Fruit fly (Drosophila melanogaster) whole organism, embryonic: ENCODE data around the gene Pgant8.
A peak's percentile ranks its signal among the peaks of the same experiment; 100 is the strongest.

Source experiments
- CG10274 ChIP-seq: fragments of 200-800 bp; sonication (Bioruptor generic); optimal IDR thresholded peaks from 3 replicates; lab custom pipeline; 2017; ENCODE audit warnings: missing biosample characterization, mild to moderate bottlenecking, missing genetic modification characterization
- CG11247 ChIP-seq: fragments of 200-800 bp; sonication (Bioruptor generic); IDR thresholded peaks from 2 replicates; pipeline ENCODE4 v1.3.6; 2022; ENCODE audit warnings: missing biosample characterization, missing genetic modification characterization
- CG11398 ChIP-seq: fragments of 200-800 bp; sonication (Bioruptor generic); optimal IDR thresholded peaks from 2 replicates; lab custom pipeline; 2016; ENCODE audit warnings: missing biosample characterization, missing genetic modification characterization
- CG11504 ChIP-seq: fragments of 200-800 bp; sonication (Bioruptor generic); optimal IDR thresholded peaks from 3 replicates; lab custom pipeline; 2019; ENCODE audit warnings: missing biosample characterization, mild to moderate bottlenecking, missing genetic modification characterization, moderate library complexity
- CG11723 ChIP-seq: fragments of 200-800 bp; sonication (Bioruptor generic); optimal IDR thresholded peaks from 2 replicates; lab custom pipeline; 2017; ENCODE audit warnings: missing biosample characterization, mild to moderate bottlenecking, missing genetic modification characterization
- CG12071 ChIP-seq: fragments of 200-800 bp; sonication (Bioruptor generic); optimal IDR thresholded peaks from 3 replicates; lab custom pipeline; 2018; ENCODE audit warnings: missing biosample characterization, mild to moderate bottlenecking, missing genetic modification characterization
- CG12769 ChIP-seq: fragments of 200-800 bp; sonication (Bioruptor generic); optimal IDR thresholded peaks from 2 replicates; lab custom pipeline; 2019; ENCODE audit warnings: missing biosample characterization, mild to moderate bottlenecking, missing genetic modification characterization, moderate library complexity
- CG15073 ChIP-seq: fragments of 200-800 bp; sonication (Bioruptor generic); optimal IDR thresholded peaks from 2 replicates; lab custom pipeline; 2016; ENCODE audit warnings: missing biosample characterization, missing genetic modification characterization
- CG16779 ChIP-seq: fragments of 200-800 bp; sonication (Bioruptor generic); IDR thresholded peaks from 2 replicates; pipeline ENCODE4 v1.3.6; 2022; ENCODE audit warnings: missing biosample characterization, missing genetic modification characterization
- CG16863 ChIP-seq: fragments of 200-800 bp; sonication (Bioruptor generic); optimal IDR thresholded peaks from 3 replicates; lab custom pipeline; 2016; ENCODE audit warnings: missing biosample characterization, missing genetic modification characterization
- CG17912 ChIP-seq: fragments of 200-800 bp; sonication (Bioruptor generic); optimal IDR thresholded peaks from 2 replicates; lab custom pipeline; 2018; ENCODE audit warnings: missing biosample characterization, mild to moderate bottlenecking, missing genetic modification characterization
- CG1792 ChIP-seq: fragments of 200-800 bp; sonication (Bioruptor generic); optimal IDR thresholded peaks from 2 replicates; lab custom pipeline; 2016; ENCODE audit warnings: missing biosample characterization, missing genetic modification characterization
- CG30020 ChIP-seq: fragments of 200-800 bp; optimal IDR thresholded peaks from 2 replicates; lab custom pipeline; 2019; ENCODE audit warnings: missing biosample characterization, mild to moderate bottlenecking, missing genetic modification characterization, moderate library complexity
- CG31224 ChIP-seq: fragments of 200-800 bp; sonication (Bioruptor generic); IDR thresholded peaks from 2 replicates; pipeline ENCODE4 v1.3.6; 2022; ENCODE audit warnings: missing biosample characterization, missing genetic modification characterization
- CG31388 ChIP-seq: fragments of 200-800 bp; sonication (Bioruptor generic); optimal IDR thresholded peaks from 2 replicates; lab custom pipeline; 2016; ENCODE audit warnings: missing biosample characterization, missing genetic modification characterization
- CG31441 ChIP-seq: fragments of 200-800 bp; sonication (Bioruptor generic); IDR thresholded peaks from 2 replicates; pipeline ENCODE4 v1.3.6; 2022; ENCODE audit warnings: missing biosample characterization, missing genetic modification characterization
- CG34422 ChIP-seq: fragments of 200-800 bp; sonication (Bioruptor generic); IDR thresholded peaks from 3 replicates; pipeline ENCODE4 v1.3.6; 2022; ENCODE audit warnings: missing biosample characterization, missing genetic modification characterization
- CG43689 ChIP-seq: fragments of 200-800 bp; sonication (Bioruptor generic); IDR thresholded peaks from 2 replicates; pipeline ENCODE4 v1.3.6; 2022; ENCODE audit warnings: missing biosample characterization, missing genetic modification characterization
- CG4707 ChIP-seq: fragments of 200-800 bp; sonication (Bioruptor generic); optimal IDR thresholded peaks from 2 replicates; lab custom pipeline; 2018; ENCODE audit warnings: missing biosample characterization, mild to moderate bottlenecking, missing genetic modification characterization, moderate library complexity
- CG9727 ChIP-seq: fragments of 200-800 bp; sonication (Bioruptor generic); optimal IDR thresholded peaks from 3 replicates; lab custom pipeline; 2017; ENCODE audit warnings: missing biosample characterization, mild to moderate bottlenecking, missing genetic modification characterization
- CG9876 ChIP-seq: fragments of 200-800 bp; sonication (Bioruptor generic); optimal IDR thresholded peaks from 2 replicates; lab custom pipeline; 2016; ENCODE audit warnings: missing biosample characterization, missing genetic modification characterization
- Camta ChIP-seq: fragments of 200-800 bp; sonication (Bioruptor generic); optimal IDR thresholded peaks from 2 replicates; lab custom pipeline; 2016; ENCODE audit warnings: missing biosample characterization, missing genetic modification characterization
- CoRest ChIP-seq: fragments of 200-800 bp; sonication (Bioruptor generic); optimal IDR thresholded peaks from 3 replicates; lab custom pipeline; 2018; ENCODE audit warnings: missing biosample characterization, mild to moderate bottlenecking, missing genetic modification characterization, moderate library complexity
- D ChIP-seq, 2 experiments: fragments of 200-800 bp in 1 of 2; fragments of >200 bp in 1 of 2; sonication (Bioruptor generic) in 1 of 2; optimal IDR thresholded peaks; 2 replicates in 1 of 2; 3 replicates in 1 of 2; lab custom pipeline; 2017; ENCODE audit warnings: mild to moderate bottlenecking in 1 of 2, missing biosample characterization in 1 of 2, missing genetic modification characterization in 1 of 2, missing genetic modification reagents in 1 of 2
- Dad ChIP-seq: fragments of 200-800 bp; sonication (Bioruptor generic); optimal IDR thresholded peaks from 3 replicates; lab custom pipeline; 2016; ENCODE audit warnings: missing biosample characterization, missing genetic modification characterization
- Doc3 ChIP-seq: fragments of 200-800 bp; sonication (Bioruptor generic); IDR thresholded peaks from 3 replicates; pipeline ENCODE4 v1.3.6; 2022; ENCODE audit warnings: missing biosample characterization, missing genetic modification characterization; ENCODE audit not compliant: partially characterized antibody
- ERR ChIP-seq: fragments of 200-800 bp; sonication (Bioruptor generic); optimal IDR thresholded peaks from 2 replicates; lab custom pipeline; 2016; ENCODE audit warnings: missing biosample characterization, missing genetic modification characterization
- Gug ChIP-seq: fragments of 200-800 bp; sonication (Bioruptor generic); IDR thresholded peaks from 4 replicates; pipeline ENCODE4 v1.3.6; 2022; ENCODE audit warnings: missing biosample characterization, missing genetic modification characterization
- HLH54F ChIP-seq: fragments of 200-800 bp; sonication (Bioruptor generic); optimal IDR thresholded peaks from 3 replicates; lab custom pipeline; 2016; ENCODE audit warnings: missing biosample characterization, missing genetic modification characterization
- Hey ChIP-seq: fragments of 200-800 bp; sonication (Bioruptor generic); optimal IDR thresholded peaks from 3 replicates; lab custom pipeline; 2018; ENCODE audit warnings: missing biosample characterization, mild to moderate bottlenecking, missing genetic modification characterization
- Hmx ChIP-seq: fragments of 200-800 bp; sonication (Bioruptor generic); optimal IDR thresholded peaks from 2 replicates; lab custom pipeline; 2016; ENCODE audit warnings: missing biosample characterization, missing genetic modification characterization
- Hr78 ChIP-seq, 2 experiments: fragments of 200-800 bp in 1 of 2; fragments of >200 bp in 1 of 2; sonication (Bioruptor generic) in 1 of 2; optimal IDR thresholded peaks; 2 replicates each; lab custom pipeline; 2017 to 2019; ENCODE audit warnings: missing biosample characterization in 2 of 2, missing genetic modification characterization in 2 of 2, mild to moderate bottlenecking in 1 of 2, moderate library complexity in 1 of 2
- Stat92E ChIP-seq, 3 experiments: fragments of >200 bp in 2 of 3; fragments of 200-800 bp in 1 of 3; sonication (Bioruptor generic) in 1 of 3; optimal IDR thresholded peaks; 2 replicates each; lab custom pipeline; 2017 to 2019; ENCODE audit warnings: missing biosample characterization in 3 of 3, missing genetic modification characterization in 3 of 3, mild to moderate bottlenecking in 1 of 3, moderate library complexity in 1 of 3
- bsh ChIP-seq, 2 experiments: fragments of 200-800 bp; sonication (Bioruptor generic); optimal IDR thresholded peaks; 2 replicates each; lab custom pipeline; 2017 to 2018; ENCODE audit warnings: mild to moderate bottlenecking in 2 of 2, missing biosample characterization in 2 of 2, missing genetic modification characterization in 2 of 2, moderate library complexity in 1 of 2
- cas ChIP-seq: fragments of 200-800 bp; sonication (Bioruptor generic); IDR thresholded peaks from 2 replicates; pipeline ENCODE4 v1.3.6; 2022; ENCODE audit warnings: missing biosample characterization, missing genetic modification characterization
- croc ChIP-seq: fragments of 200-800 bp; sonication (Bioruptor generic); conservative IDR thresholded peaks from 3 replicates; pipeline ENCODE4 v1.3.6; 2022; ENCODE audit warnings: missing biosample characterization, missing genetic modification characterization
- en ChIP-seq: fragments of 200-800 bp; sonication (Bioruptor generic); optimal IDR thresholded peaks from 2 replicates; lab custom pipeline; 2016; ENCODE audit warnings: missing biosample characterization, missing genetic modification characterization
- exex ChIP-seq: fragments of 200-800 bp; sonication (Bioruptor generic); optimal IDR thresholded peaks from 4 replicates; lab custom pipeline; 2018; ENCODE audit warnings: missing biosample characterization, mild to moderate bottlenecking, missing genetic modification characterization, moderate library complexity
- fd96Cb ChIP-seq: fragments of 200-800 bp; sonication (Bioruptor generic); optimal IDR thresholded peaks from 2 replicates; lab custom pipeline; 2018; ENCODE audit warnings: missing biosample characterization, mild to moderate bottlenecking, missing genetic modification characterization, moderate library complexity
- gem ChIP-seq: fragments of 200-800 bp; sonication (Bioruptor generic); optimal IDR thresholded peaks from 2 replicates; lab custom pipeline; 2019; ENCODE audit warnings: missing biosample characterization, mild to moderate bottlenecking, missing genetic modification characterization, moderate library complexity
- gro ChIP-seq: fragments of 200-800 bp; sonication (Bioruptor generic); optimal IDR thresholded peaks from 2 replicates; lab custom pipeline; 2016; ENCODE audit warnings: missing biosample characterization, missing genetic modification characterization
- ham ChIP-seq: fragments of 200-800 bp; sonication (Bioruptor generic); IDR thresholded peaks from 2 replicates; pipeline ENCODE4 v1.3.6; 2022; ENCODE audit warnings: missing biosample characterization, missing genetic modification characterization
- jing ChIP-seq: fragments of 200-800 bp; sonication (Bioruptor generic); optimal IDR thresholded peaks from 2 replicates; lab custom pipeline; 2018; ENCODE audit warnings: missing biosample characterization, mild to moderate bottlenecking, missing genetic modification characterization
- nau ChIP-seq: fragments of 200-800 bp; sonication (Bioruptor generic); optimal IDR thresholded peaks from 3 replicates; lab custom pipeline; 2017; ENCODE audit warnings: missing biosample characterization, mild to moderate bottlenecking, missing genetic modification characterization, missing genetic modification reagents
- pita ChIP-seq: fragments of 200-800 bp; sonication (Bioruptor generic); optimal IDR thresholded peaks from 2 replicates; lab custom pipeline; 2017; ENCODE audit warnings: missing biosample characterization, mild to moderate bottlenecking, missing genetic modification characterization
- sd ChIP-seq: fragments of 200-800 bp; sonication (Bioruptor generic); optimal IDR thresholded peaks from 3 replicates; lab custom pipeline; 2018; ENCODE audit warnings: missing biosample characterization, mild to moderate bottlenecking, missing genetic modification characterization, moderate library complexity
- sisA ChIP-seq: fragments of 200-800 bp; sonication (Bioruptor generic); IDR thresholded peaks from 2 replicates; pipeline ENCODE4 v1.3.6; 2022; ENCODE audit warnings: missing biosample characterization, missing genetic modification characterization
- sna ChIP-seq: fragments of 200-800 bp; sonication (Bioruptor generic); IDR thresholded peaks from 2 replicates; pipeline ENCODE4 v1.3.6; 2022; ENCODE audit warnings: missing biosample characterization, missing genetic modification characterization; ENCODE audit not compliant: partially characterized antibody
- wor ChIP-seq: fragments of 200-800 bp; sonication (Bioruptor generic); IDR thresholded peaks from 2 replicates; pipeline ENCODE4 v1.3.6; 2022; ENCODE audit warnings: missing biosample characterization, missing genetic modification characterization

Pgant8 gene

DNA sequence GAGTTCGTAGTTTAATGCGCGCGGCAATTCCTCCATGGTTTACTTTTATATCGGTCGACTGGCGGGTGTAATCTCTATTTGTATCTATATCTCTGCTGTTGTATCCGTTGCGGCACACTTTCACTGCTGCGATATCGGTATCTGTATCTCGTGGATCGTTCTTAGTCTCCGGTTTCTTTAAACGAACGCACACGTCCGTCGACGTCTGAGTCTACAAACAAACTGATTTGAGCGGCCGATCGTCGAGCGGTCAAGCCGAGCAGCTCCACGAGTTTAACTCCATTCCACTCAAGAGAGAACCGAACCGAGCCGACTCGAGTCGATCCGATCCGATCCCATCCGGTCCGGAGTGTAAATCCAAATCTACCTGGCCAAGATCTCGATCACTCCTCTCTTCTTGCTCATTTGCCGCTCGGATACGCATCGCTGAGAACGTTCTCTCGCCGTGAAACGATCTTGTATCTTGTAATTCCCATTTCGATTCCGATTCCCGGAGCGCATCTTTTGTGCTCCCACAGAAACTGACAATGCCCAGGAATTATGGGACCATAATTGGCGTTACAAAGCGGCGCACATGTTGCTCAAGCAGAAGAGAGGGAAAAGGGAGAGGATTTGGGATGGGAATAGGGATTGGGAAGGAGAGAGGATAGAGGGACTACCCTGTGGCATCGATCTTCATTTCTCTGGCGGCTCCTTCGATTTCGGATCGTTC lies 16.1 kb downstream of the Pgant8 start, which contains the start of gene comm2 (continued):
- TF ChIP-seq Gug (GFP tag; lab: Robert Waterston, UW): no peak
- no peak for TF ChIP-seq sd
- no peak for TF ChIP-seq CG16779
- TF ChIP-seq CG4707 (GFP tag; lab: Kevin White, UChicago): peak; percentile 1
- no peak for TF ChIP-seq CG9876 (GFP tag; lab: Kevin White, UChicago)
- TF ChIP-seq Stat92E (GFP tag; optimal IDR thresholded peaks at IDR 0.05; lab: Kevin White, UChicago): peak in 1 of 3 experiments; percentile 9
- TF ChIP-seq ham (GFP tag; lab: Robert Waterston, UW): no peak
- TF ChIP-seq exex (tag; lab: Kevin White, UChicago): no peak
- no peak for TF ChIP-seq CG43689
- TF ChIP-seq CG31441 (GFP tag; lab: Robert Waterston, UW): no peak
- TF ChIP-seq Dad (GFP tag; lab: Kevin White, UChicago): peak; percentile 1
- TF ChIP-seq sna (GFP tag; lab: Robert Waterston, UW): peak; percentile 76
- TF ChIP-seq CG11723: no peak
- TF ChIP-seq Doc3: no peak
- TF ChIP-seq ERR (GFP tag; lab: Kevin White, UChicago): no peak
- no peak for TF ChIP-seq gro
- TF ChIP-seq CG11504 (tag; lab: Kevin White, UChicago): no peak
- TF ChIP-seq cas (GFP tag; lab: Robert Waterston, UW): no peak
- peak; percentile 15 for TF ChIP-seq CG12071 (GFP tag; lab: Kevin White, UChicago)
- no peak for TF ChIP-seq CoRest (tag; lab: Kevin White, UChicago)
- no peak for TF ChIP-seq fd96Cb (tag; lab: Kevin White, UChicago)
- peak; percentile 94 for TF ChIP-seq CG12769
- no peak for TF ChIP-seq CG17912 (GFP tag; lab: Kevin White, UChicago)
- TF ChIP-seq jing (GFP tag; lab: Kevin White, UChicago): no peak
- no peak for TF ChIP-seq CG31224 (GFP tag; lab: Robert Waterston, UW)
- TF ChIP-seq sisA: no peak
- TF ChIP-seq nau (GFP tag; lab: Kevin White, UChicago): no peak
- TF ChIP-seq CG1792 (GFP tag; lab: Kevin White, UChicago): no peak
- TF ChIP-seq Hey (tag; lab: Kevin White, UChicago): no peak
- TF ChIP-seq CG9727 (GFP tag; lab: Kevin White, UChicago): no peak
- TF ChIP-seq CG15073 (GFP tag; lab: Kevin White, UChicago): no peak
- TF ChIP-seq Hmx: no peak
- TF ChIP-seq gem (tag; lab: Kevin White, UChicago): no peak
- TF ChIP-seq CG11247 (GFP tag; lab: Robert Waterston, UW): no peak
- no peak for TF ChIP-seq Camta (GFP tag; lab: Kevin White, UChicago)
- no peak for TF ChIP-seq wor
- TF ChIP-seq en (GFP tag; lab: Kevin White, UChicago): no peak
- no peak for TF ChIP-seq croc (GFP tag; lab: Robert Waterston, UW)
- TF ChIP-seq HLH54F (GFP tag; lab: Kevin White, UChicago): no peak
- no peak for TF ChIP-seq CG10274 (GFP tag; lab: Kevin White, UChicago)
- no peak for TF ChIP-seq CG34422 (GFP tag; lab: Robert Waterston, UW)
- peak in 1 of 2 experiments; percentile 54 for TF ChIP-seq Hr78 (GFP tag; optimal IDR thresholded peaks at IDR 0.05; lab: Kevin White, UChicago)
- no peak for TF ChIP-seq pita (GFP tag; lab: Kevin White, UChicago)
- no peak for TF ChIP-seq CG31388 (GFP tag; lab: Kevin White, UChicago)
- peak; percentile 93 for TF ChIP-seq D (optimal IDR thresholded peaks at IDR 0.05; lab: Kevin White, UChicago)
- TF ChIP-seq D (GFP tag; optimal IDR thresholded peaks at IDR 0.05; lab: Kevin White, UChicago): no peak
- TF ChIP-seq CG16863 (GFP tag; lab: Kevin White, UChicago): no peak
- no peak for TF ChIP-seq bsh (GFP tag; optimal IDR thresholded peaks at IDR 0.05; lab: Kevin White, UChicago)
- TF ChIP-seq CG30020 (tag; lab: Kevin White, UChicago): no peak
- TF ChIP-seq CG11398 (GFP tag; lab: Kevin White, UChicago): no peak
